Fruit fly (Drosophila melanogaster) whole organism, adult: ENCODE results near the gene CG31627.

Source experiments
- CG14711 ChIP-seq: fragments of 200-800 bp; sonication (Bioruptor generic); optimal IDR thresholded peaks from 2 replicates; lab custom pipeline; 2018; ENCODE audit warnings: missing biosample characterization, mild to moderate bottlenecking, missing genetic modification characterization, moderate library complexity
- CG7045 ChIP-seq: fragments of 200-800 bp; sonication (Bioruptor generic); optimal IDR thresholded peaks from 2 replicates; lab custom pipeline; 2017; ENCODE audit warnings: missing biosample characterization, mild to moderate bottlenecking, missing genetic modification characterization
- CG7101 ChIP-seq: fragments of 200-800 bp; sonication (Bioruptor generic); optimal IDR thresholded peaks from 2 replicates; lab custom pipeline; 2018; ENCODE audit warnings: missing biosample characterization, mild to moderate bottlenecking, missing genetic modification characterization, moderate library complexity
- Crg-1 ChIP-seq: fragments of 200-800 bp; sonication (Bioruptor generic); optimal IDR thresholded peaks from 2 replicates; lab custom pipeline; 2016; ENCODE audit warnings: missing biosample characterization, missing genetic modification characterization
- Hr96 ChIP-seq: fragments of 200-800 bp; sonication (Bioruptor generic); optimal IDR thresholded peaks from 2 replicates; lab custom pipeline; 2016; ENCODE audit warnings: missing biosample characterization, missing genetic modification characterization
- bab1 ChIP-seq: fragments of 200-800 bp; sonication (Bioruptor generic); optimal IDR thresholded peaks from 3 replicates; lab custom pipeline; 2019; ENCODE audit warnings: missing biosample characterization, mild to moderate bottlenecking, missing genetic modification characterization, moderate library complexity
- ovo ChIP-seq: fragments of 200-800 bp; sonication (Bioruptor generic); optimal IDR thresholded peaks from 2 replicates; lab custom pipeline; 2016; ENCODE audit warnings: missing biosample characterization, missing genetic modification characterization
- tj ChIP-seq: fragments of 200-800 bp; sonication (Bioruptor generic); optimal IDR thresholded peaks from 3 replicates; lab custom pipeline; 2017; ENCODE audit warnings: missing biosample characterization, mild to moderate bottlenecking, missing genetic modification characterization, moderate library complexity
- toe ChIP-seq: fragments of 200-800 bp; sonication (Bioruptor generic); optimal IDR thresholded peaks from 2 replicates; lab custom pipeline; 2016; ENCODE audit warnings: missing biosample characterization, missing genetic modification characterization

DNA sequence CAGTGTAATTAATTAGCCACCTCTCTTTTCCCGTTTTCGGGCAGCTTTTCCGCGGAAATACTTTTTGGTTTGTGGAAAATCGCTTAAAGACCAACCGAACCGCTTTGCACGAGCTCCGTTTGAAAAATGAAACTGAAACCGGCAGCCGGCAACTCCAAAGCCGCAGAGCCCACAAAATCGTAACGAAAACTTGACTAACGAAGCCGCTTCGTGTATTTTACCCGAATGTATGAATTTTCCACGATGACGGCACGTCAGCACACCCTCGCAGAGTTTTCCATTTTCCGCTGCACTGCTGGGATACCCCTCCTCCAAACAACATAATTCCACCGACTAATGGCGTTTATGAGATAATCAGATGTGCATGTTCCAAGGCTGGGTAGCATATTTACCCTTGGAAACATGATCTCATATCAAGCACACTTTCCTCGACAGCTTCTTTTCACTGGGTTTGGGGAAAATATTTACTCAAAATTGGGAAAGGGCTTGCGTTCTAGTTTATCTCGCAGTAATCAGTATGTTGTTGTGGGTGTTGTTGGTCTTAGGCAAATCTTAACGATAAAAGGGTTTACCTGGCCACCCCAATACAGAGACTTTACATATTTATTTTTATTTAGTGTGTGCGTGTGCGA, 25.7 kb downstream of the CG31627 start, which contains the start of gene Ret:
- TF ChIP-seq ovo (GFP tag; lab: Kevin White, UChicago) (no peak), CG7045 (no peak), CG14711 (no peak), tj (GFP tag; lab: Kevin White, UChicago) (no peak), bab1 (GFP tag; lab: Kevin White, UChicago) (no peak), Hr96 (GFP tag; lab: Kevin White, UChicago) (no peak), CG7101 (no peak), Crg-1 (GFP tag; lab: Kevin White, UChicago) (no peak), toe (GFP tag; lab: Kevin White, UChicago) (no peak)
